Worm (Caenorhabditis elegans) whole organism, L4 larva: ENCODE data around the gene nhr-52.

Experiments used
- T20F7.1 ChIP-seq: fragments of 200-800 bp; sonication (Bioruptor generic); optimal IDR thresholded peaks from 2 replicates; lab custom pipeline; 2018; ENCODE audit warnings: mild to moderate bottlenecking, missing genetic modification characterization, missing compliant biosample characterization
- attf-4 ChIP-seq: sonication (generic microtip); optimal IDR thresholded peaks from 3 replicates; lab custom pipeline; 2017; ENCODE audit warnings: missing biosample characterization, missing genetic modification characterization
- ceh-32 ChIP-seq: sonication (generic microtip); optimal IDR thresholded peaks from 2 replicates; lab custom pipeline; 2016; ENCODE audit warnings: mild to moderate bottlenecking, missing genetic modification characterization, missing compliant biosample characterization; ENCODE audit not compliant: poor library complexity
- daf-16 ChIP-seq, 3 experiments: sonication (generic microtip); optimal IDR thresholded peaks; 2 replicates each; lab custom pipeline; 2016 to 2017; ENCODE audit warnings: missing genetic modification characterization in 3 of 3, missing genetic modification reagents in 3 of 3, mild to moderate bottlenecking in 2 of 3, missing compliant biosample characterization in 2 of 3, missing biosample characterization in 1 of 3, moderate library complexity in 1 of 3
- daf-19 ChIP-seq: fragments of 200-800 bp; sonication (Bioruptor generic); conservative IDR thresholded peaks from 2 replicates; pipeline ENCODE4 v1.3.6; 2022; ENCODE audit warnings: missing genetic modification characterization, missing compliant biosample characterization
- daf-8 ChIP-seq: fragments of 200-800 bp; sonication (Bioruptor generic); IDR thresholded peaks from 2 replicates; pipeline ENCODE4 v1.3.6; 2022; ENCODE audit warnings: missing genetic modification characterization, missing compliant biosample characterization
- dmd-9 ChIP-seq: fragments of 200-800 bp; sonication (Bioruptor generic); IDR thresholded peaks from 2 replicates; pipeline ENCODE4 v1.3.6; 2022; ENCODE audit warnings: missing genetic modification reagents, missing genetic modification characterization, missing compliant biosample characterization
- dve-1 ChIP-seq: sonication (generic microtip); optimal IDR thresholded peaks from 2 replicates; lab custom pipeline; 2017; ENCODE audit warnings: antibody characterized with exemption, mild to moderate bottlenecking, missing genetic modification characterization, missing compliant biosample characterization; ENCODE audit not compliant: insufficient read depth
- egl-27 ChIP-seq: sonication (generic microtip); optimal IDR thresholded peaks from 3 replicates; lab custom pipeline; 2017; ENCODE audit warnings: missing biosample characterization, missing genetic modification reagents, missing genetic modification characterization
- fkh-10 ChIP-seq: fragments of 150-350 bp; optimal IDR thresholded peaks from 2 replicates; lab custom pipeline; 2014; ENCODE audit warnings: missing biosample characterization, missing genetic modification reagents, missing genetic modification characterization
- hlh-11 ChIP-seq: fragments of 200-800 bp; sonication (Bioruptor generic); optimal IDR thresholded peaks from 2 replicates; lab custom pipeline; 2018; ENCODE audit warnings: mild to moderate bottlenecking, missing genetic modification characterization, missing compliant biosample characterization
- hlh-30 ChIP-seq: sonication (generic microtip); optimal IDR thresholded peaks from 2 replicates; lab custom pipeline; 2017; ENCODE audit warnings: antibody characterized with exemption, mild to moderate bottlenecking, missing genetic modification characterization, missing compliant biosample characterization; ENCODE audit not compliant: insufficient read depth
- lim-7 ChIP-seq: fragments of 200-800 bp; sonication (Bioruptor generic); IDR thresholded peaks from 2 replicates; pipeline ENCODE4 v1.3.6; 2022; ENCODE audit warnings: missing genetic modification characterization, missing compliant biosample characterization
- lin-38 ChIP-seq: fragments of 200-800 bp; sonication (Bioruptor generic); IDR thresholded peaks from 2 replicates; pipeline ENCODE4 v1.3.6; 2022; ENCODE audit warnings: missing genetic modification reagents, missing genetic modification characterization, missing compliant biosample characterization
- lin-39 ChIP-seq: fragments of 150-350 bp; optimal IDR thresholded peaks from 2 replicates; lab custom pipeline; 2014; ENCODE audit warnings: missing biosample characterization, missing genetic modification reagents, missing genetic modification characterization
- lir-3 ChIP-seq: sonication (generic microtip); optimal IDR thresholded peaks from 2 replicates; lab custom pipeline; 2016; ENCODE audit warnings: mild to moderate bottlenecking, missing genetic modification characterization, missing compliant biosample characterization
- madf-9 ChIP-seq: fragments of 200-800 bp; sonication (Bioruptor generic); conservative IDR thresholded peaks from 2 replicates; pipeline ENCODE4 v1.3.6; 2022; ENCODE audit warnings: missing genetic modification reagents, missing genetic modification characterization, missing compliant biosample characterization
- mdl-1 ChIP-seq, 2 experiments: fragments of 150-350 bp in 1 of 2; sonication (generic microtip) in 1 of 2; optimal IDR thresholded peaks; 2 replicates each; lab custom pipeline; 2014 to 2017; ENCODE audit warnings: missing biosample characterization in 2 of 2, missing genetic modification characterization in 2 of 2
- nhr-102 ChIP-seq: sonication (generic microtip); optimal IDR thresholded peaks from 2 replicates; lab custom pipeline; 2016; ENCODE audit warnings: mild to moderate bottlenecking, missing genetic modification characterization, moderate library complexity, missing compliant biosample characterization
- nhr-111 ChIP-seq: fragments of 200-800 bp; sonication (Bioruptor generic); optimal IDR thresholded peaks from 2 replicates; lab custom pipeline; 2018; ENCODE audit warnings: mild to moderate bottlenecking, missing genetic modification characterization, missing compliant biosample characterization
- nhr-41 ChIP-seq: fragments of 200-800 bp; sonication (Bioruptor generic); IDR thresholded peaks from 2 replicates; pipeline ENCODE4 v1.3.6; 2022; ENCODE audit warnings: missing genetic modification reagents, missing genetic modification characterization, missing compliant biosample characterization
- nhr-76 ChIP-seq: fragments of 150-350 bp; optimal IDR thresholded peaks from 2 replicates; lab custom pipeline; 2014; ENCODE audit warnings: missing biosample characterization, missing genetic modification characterization
- pha-4 ChIP-seq, 2 experiments: fragments of 150-350 bp in 1 of 2; fragments of 200-800 bp in 1 of 2; sonication (Bioruptor generic) in 1 of 2; IDR thresholded peaks in 1 of 2; optimal IDR thresholded peaks in 1 of 2; 2 replicates each; pipeline versions ENCODE4 v1.3.6 to Lab custom; 2014 to 2022; ENCODE audit warnings: missing genetic modification characterization in 2 of 2, missing genetic modification reagents in 2 of 2, missing biosample characterization in 1 of 2, missing compliant biosample characterization in 1 of 2
- rbr-2 ChIP-seq: sonication (generic microtip); optimal IDR thresholded peaks from 2 replicates; lab custom pipeline; 2016; ENCODE audit warnings: missing genotype, missing genetic modification characterization, missing compliant biosample characterization
- saeg-2 ChIP-seq: fragments of 200-800 bp; sonication (Bioruptor generic); IDR thresholded peaks from 2 replicates; pipeline ENCODE4 v1.3.6; 2022; ENCODE audit warnings: missing genetic modification reagents, missing genetic modification characterization, missing compliant biosample characterization
- snpc-4 ChIP-seq: fragments of 150-350 bp; optimal IDR thresholded peaks from 2 replicates; lab custom pipeline; 2014; ENCODE audit warnings: missing biosample characterization, missing genetic modification characterization
- unc-130 ChIP-seq: sonication (generic microtip); optimal IDR thresholded peaks from 2 replicates; lab custom pipeline; 2016; ENCODE audit warnings: missing genetic modification reagents, missing genetic modification characterization, missing compliant biosample characterization
- unc-62 ChIP-seq, 3 experiments: fragments of 150-350 bp in 1 of 3; sonication (generic microtip); optimal IDR thresholded peaks in 2 of 3; peaks in 1 of 3; 1 replicate in 1 of 3; 2 replicates in 2 of 3; lab custom pipeline; 2014 to 2017; ENCODE audit warnings: missing biosample characterization in 3 of 3, missing genetic modification characterization in 3 of 3, missing genetic modification reagents in 3 of 3, missing genotype in 1 of 3
- zfp-2 ChIP-seq: sonication (generic microtip); optimal IDR thresholded peaks from 2 replicates; lab custom pipeline; 2016; ENCODE audit warnings: mild to moderate bottlenecking, missing genetic modification characterization, missing compliant biosample characterization
- zfp-3 ChIP-seq: fragments of 200-800 bp; sonication (Bioruptor generic); conservative IDR thresholded peaks from 2 replicates; pipeline ENCODE4 v1.3.6; 2022; ENCODE audit warnings: missing genetic modification reagents, missing genetic modification characterization, missing compliant biosample characterization
- zip-2 ChIP-seq: fragments of 150-350 bp; optimal IDR thresholded peaks from 2 replicates; lab custom pipeline; 2014; ENCODE audit warnings: missing biosample characterization, missing genetic modification characterization
- ztf-11 ChIP-seq: fragments of 150-350 bp; optimal IDR thresholded peaks from 2 replicates; lab custom pipeline; 2014; ENCODE audit warnings: missing biosample characterization, missing genetic modification characterization

nhr-52 gene

DNA sequence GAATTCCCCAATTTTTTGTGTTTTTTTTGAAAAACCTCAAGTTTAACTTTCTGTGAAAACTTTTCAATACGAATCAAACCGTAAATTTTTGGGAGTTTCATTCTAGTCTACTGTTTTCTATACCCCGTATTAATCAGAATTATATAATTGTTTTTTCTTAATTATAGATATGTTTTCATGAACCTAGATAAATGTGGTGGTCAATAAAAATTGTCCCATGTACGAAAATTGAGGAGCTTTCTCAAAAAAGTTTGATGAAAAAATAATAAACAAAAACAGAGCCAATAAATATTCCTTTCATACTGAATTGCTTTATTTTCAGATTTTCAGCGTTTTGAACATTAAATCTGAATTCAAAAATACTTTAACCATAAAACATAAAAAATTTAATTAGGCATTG lies 33.1 kb downstream of the nhr-52 start, which contains the start of gene Y6E2A.1:
Gene Y6E2A.1 (minus strand): TSS at position 101 of the 400 bp plus-strand sequence.
- TF ChIP-seq attf-4 (tag; lab: Kevin White, UChicago) (no peak), zfp-2 (tag; lab: Kevin White, UChicago) (no peak), nhr-76 (tag; lab: Kevin White, UChicago) (no peak), unc-62 (GFP tag; optimal IDR thresholded peaks at IDR 0.05 in 1 of 2; lab: Kevin White, UChicago) (no peak), unc-62 (tag; optimal IDR thresholded peaks at IDR 0.05; lab: Kevin White, UChicago) (no peak), hlh-11 (tag; lab: Kevin White, UChicago) (no peak), T20F7.1 (GFP tag; lab: Kevin White, UChicago) (no peak)

- TF ChIP-seq madf-9 (no peak), saeg-2 (no peak), egl-27 (tag; lab: Kevin White, UChicago) (no peak), unc-130 (GFP tag; lab: Kevin White, UChicago) (no peak), lin-39 (tag; lab: Kevin White, UChicago) (no peak), rbr-2 (tag; lab: Kevin White, UChicago) (no peak), dmd-9 (GFP tag; lab: Robert Waterston, UW) (no peak), daf-8 (GFP tag; lab: Robert Waterston, UW) (no peak), fkh-10 (GFP tag; lab: Kevin White, UChicago) (no peak), ztf-11 (tag; lab: Kevin White, UChicago) (no peak), nhr-111 (GFP tag; lab: Kevin White, UChicago) (no peak), dve-1 (no peak), nhr-41 (GFP tag; lab: Robert Waterston, UW) (no peak), zfp-3 (GFP tag; lab: Robert Waterston, UW) (no peak), lim-7 (GFP tag; lab: Robert Waterston, UW) (no peak), nhr-102 (no peak), lir-3 (tag; lab: Kevin White, UChicago) (no peak), snpc-4 (tag; lab: Kevin White, UChicago) (no peak)
Measured at ce11 chrV:15711898-15712297, 34.6 kb downstream of the nhr-52 start, which contains the start of gene str-101. Gene str-101 (minus strand): TSS chrV:15711998.

DNA sequence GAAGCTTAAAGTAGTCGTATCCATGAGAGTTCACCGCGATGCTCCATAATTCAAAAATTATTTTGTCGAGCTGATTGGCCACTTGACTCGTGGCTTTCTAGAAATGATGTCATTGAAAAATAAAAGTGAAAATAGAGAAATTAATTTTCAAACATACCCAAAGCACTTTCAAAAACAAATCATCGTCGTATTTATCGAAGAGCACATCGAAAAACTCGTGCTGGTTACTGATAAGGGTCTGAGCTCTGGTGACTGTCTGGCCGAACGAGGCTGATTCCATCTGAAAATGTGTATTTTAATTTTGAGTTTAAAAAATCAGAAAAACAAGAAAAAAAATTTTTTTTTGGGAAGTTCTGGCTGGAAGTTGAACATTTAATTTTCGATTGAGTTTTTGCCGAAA lies 35.1 kb downstream of the nhr-52 start:
- TF ChIP-seq daf-19 (GFP tag; lab: Robert Waterston, UW): no peak
- TF ChIP-seq zip-2 (tag; lab: Kevin White, UChicago): no peak
- TF ChIP-seq hlh-30: peak; percentile 39
- TF ChIP-seq nhr-102: no peak
- TF ChIP-seq daf-16 (GFP tag; optimal IDR thresholded peaks at IDR 0.05; lab: Kevin White, UChicago): no peak
- peak; percentile 84 for TF ChIP-seq daf-16 (tag; optimal IDR thresholded peaks at IDR 0.05; lab: Kevin White, UChicago)
- TF ChIP-seq dve-1: peak; percentile 66
- no peak for TF ChIP-seq nhr-111 (GFP tag; lab: Kevin White, UChicago)
- no peak for TF ChIP-seq ceh-32 (tag; lab: Kevin White, UChicago)

DNA sequence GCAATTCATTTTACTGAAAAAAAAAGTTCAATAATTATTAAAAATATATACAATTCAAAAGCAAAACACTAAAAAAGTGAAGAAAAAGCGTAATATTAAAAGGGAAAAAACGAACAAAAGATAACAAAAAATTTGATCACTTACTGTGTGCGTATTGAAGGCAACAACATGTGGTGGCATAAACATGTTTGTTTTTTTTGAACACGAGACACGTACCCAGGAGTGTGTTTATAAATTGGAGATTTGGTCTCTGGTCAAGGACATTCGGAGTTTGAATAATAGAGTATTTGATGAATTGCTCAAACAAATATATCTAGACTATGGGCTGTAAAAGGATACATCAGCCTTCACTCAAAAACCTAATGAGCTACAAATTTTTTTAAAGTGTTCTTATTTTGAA lies 38.3 kb downstream of the nhr-52 start:
- peak in 1 of 2 experiments; percentile 54 for TF ChIP-seq unc-62 (GFP tag; optimal IDR thresholded peaks at IDR 0.05 in 1 of 2; lab: Kevin White, UChicago)
- TF ChIP-seq unc-62 (tag; optimal IDR thresholded peaks at IDR 0.05; lab: Kevin White, UChicago): no peak
- TF ChIP-seq hlh-11 (tag; lab: Kevin White, UChicago): no peak
- TF ChIP-seq dve-1: peak; percentile 27
- TF ChIP-seq lin-38 (GFP tag; lab: Robert Waterston, UW): no peak
- peak in 1 of 2 experiments; percentile 11 for TF ChIP-seq mdl-1 (tag; optimal IDR thresholded peaks at IDR 0.05; lab: Kevin White, UChicago)
- TF ChIP-seq pha-4 (GFP tag; IDR thresholded peaks at IDR 0.05; lab: Robert Waterston, UW): no peak
- TF ChIP-seq pha-4 (tag; optimal IDR thresholded peaks at IDR 0.05; lab: Kevin White, UChicago): no peak
- TF ChIP-seq daf-16 (GFP tag; optimal IDR thresholded peaks at IDR 0.05; lab: Kevin White, UChicago): peak in 1 of 2 experiments; percentile 83
- TF ChIP-seq daf-16 (tag; optimal IDR thresholded peaks at IDR 0.05; lab: Kevin White, UChicago): peak; percentile 94
